Worm (Caenorhabditis elegans): ENCODE results near the gene dpy-31.

DNA sequence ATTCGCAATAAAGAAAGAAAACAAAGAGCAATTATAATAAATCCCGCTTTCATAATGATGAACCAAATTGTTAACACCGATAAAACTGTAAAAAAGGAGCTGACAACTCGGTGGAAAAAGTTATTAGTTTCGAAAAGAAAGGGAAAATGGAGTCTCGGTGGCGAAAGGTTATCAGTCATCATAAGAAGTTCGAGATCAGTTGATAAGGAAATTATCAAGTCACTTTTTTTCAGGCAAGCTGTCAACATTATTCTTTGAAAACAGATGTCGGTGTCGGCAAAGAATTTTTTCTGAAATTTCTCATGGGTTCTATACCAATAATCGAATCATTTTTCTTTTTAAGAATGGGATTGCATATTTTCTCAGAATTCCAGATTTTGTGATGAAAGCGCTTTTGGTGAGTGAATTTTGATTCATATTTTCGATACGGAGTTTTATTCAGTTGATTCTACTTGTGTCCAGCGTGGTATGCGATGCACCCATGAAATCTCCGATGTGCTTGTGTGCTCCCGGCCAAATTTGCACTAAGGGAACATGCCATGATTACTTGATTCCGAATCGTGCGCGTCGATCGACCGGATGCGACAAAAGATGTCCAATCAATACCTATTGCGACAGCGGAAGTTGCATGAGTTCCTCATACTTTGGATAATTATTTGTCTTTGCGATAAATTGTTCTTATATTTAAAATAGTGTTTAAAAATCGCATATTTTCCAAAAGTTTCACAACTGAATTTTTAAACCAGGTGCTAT, 13.5 kb upstream of the dpy-31 start, which contains the start of the genes F37C12.21 and F37C12.10:
- TF ChIP-seq ztf-22 (GFP tag; optimal IDR thresholded peaks at IDR 0.05): no peak
- TF ChIP-seq attf-6 (GFP tag; IDR thresholded peaks at IDR 0.05): no peak
- TF ChIP-seq mcd-1 (GFP tag; IDR thresholded peaks at IDR 0.05): 0 out of 2 replicates have a peak, but pooled peaks have one; percentile 6
- no peak for TF ChIP-seq snpc-1.1 (tag; optimal IDR thresholded peaks at IDR 0.05; ENCODE audit: insufficient read depth)
